Worm (Caenorhabditis elegans) whole organism, early embryonic: ENCODE data around the gene Y47D7A.3.

Source experiments
- ama-1 ChIP-seq: fragments of 150-350 bp; optimal IDR thresholded peaks from 2 replicates; lab custom pipeline; 2014
- sea-1 ChIP-seq: fragments of 200-800 bp; sonication (Bioruptor generic); conservative IDR thresholded peaks from 2 replicates; pipeline ENCODE4 v1.3.6; 2022; ENCODE audit warnings: missing genetic modification characterization, missing compliant biosample characterization

DNA sequence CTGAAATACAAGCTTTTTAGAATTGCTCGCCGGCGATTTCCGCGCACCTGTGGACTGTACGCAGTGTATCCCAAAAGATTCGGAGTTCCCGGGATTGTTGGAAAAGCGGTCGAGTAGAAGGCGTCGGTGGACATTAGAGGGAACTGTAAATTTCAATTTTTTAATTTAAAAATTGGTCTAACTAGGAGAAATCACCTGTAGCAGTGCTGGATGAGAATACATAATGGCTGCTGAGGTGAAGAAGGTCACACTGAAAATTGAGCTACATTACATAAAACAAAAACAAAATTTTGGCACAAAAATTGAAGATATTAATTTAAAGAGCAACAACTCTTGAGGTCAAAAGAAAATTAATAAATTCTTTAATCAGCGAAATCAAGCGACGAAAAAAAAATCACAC lies 36.1 kb upstream of the Y47D7A.3 start, which contains the start of gene neg-1:
- TF ChIP-seq sea-1 (GFP tag; lab: Robert Waterston, UW), result no peak
- TF ChIP-seq ama-1 (lab: Kevin White, UChicago), result no peak
